Worm (Caenorhabditis elegans) whole organism, L4 larva: ENCODE data around the gene rabx-5.

Experiments
- ceh-44 ChIP-seq: fragments of 200-800 bp; sonication (Bioruptor generic); IDR thresholded peaks from 2 replicates; pipeline ENCODE4 v1.3.6; 2022; ENCODE audit warnings: missing genetic modification reagents, missing genetic modification characterization, missing compliant biosample characterization
- dmd-9 ChIP-seq: fragments of 200-800 bp; sonication (Bioruptor generic); IDR thresholded peaks from 2 replicates; pipeline ENCODE4 v1.3.6; 2022; ENCODE audit warnings: missing genetic modification reagents, missing genetic modification characterization, missing compliant biosample characterization
- dpl-1 ChIP-seq: fragments of 150-350 bp; optimal IDR thresholded peaks from 2 replicates; lab custom pipeline; 2014; ENCODE audit warnings: missing biosample characterization, missing genetic modification reagents, missing genetic modification characterization
- fkh-10 ChIP-seq: fragments of 150-350 bp; optimal IDR thresholded peaks from 2 replicates; lab custom pipeline; 2014; ENCODE audit warnings: missing biosample characterization, missing genetic modification reagents, missing genetic modification characterization
- lin-39 ChIP-seq: fragments of 150-350 bp; optimal IDR thresholded peaks from 2 replicates; lab custom pipeline; 2014; ENCODE audit warnings: missing biosample characterization, missing genetic modification reagents, missing genetic modification characterization
- nhr-28 ChIP-seq: fragments of 150-350 bp; optimal IDR thresholded peaks from 2 replicates; lab custom pipeline; 2014; ENCODE audit warnings: missing biosample characterization, missing genetic modification characterization
- sdz-12 ChIP-seq: fragments of 200-800 bp; sonication (Bioruptor generic); optimal IDR thresholded peaks from 2 replicates; lab custom pipeline; 2018; ENCODE audit warnings: mild to moderate bottlenecking, missing genetic modification characterization, missing compliant biosample characterization
- skn-1 ChIP-seq: fragments of 150-350 bp; optimal IDR thresholded peaks from 2 replicates; lab custom pipeline; 2014; ENCODE audit warnings: missing biosample characterization, missing genetic modification characterization
- zfp-3 ChIP-seq: fragments of 200-800 bp; sonication (Bioruptor generic); conservative IDR thresholded peaks from 2 replicates; pipeline ENCODE4 v1.3.6; 2022; ENCODE audit warnings: missing genetic modification reagents, missing genetic modification characterization, missing compliant biosample characterization

DNA sequence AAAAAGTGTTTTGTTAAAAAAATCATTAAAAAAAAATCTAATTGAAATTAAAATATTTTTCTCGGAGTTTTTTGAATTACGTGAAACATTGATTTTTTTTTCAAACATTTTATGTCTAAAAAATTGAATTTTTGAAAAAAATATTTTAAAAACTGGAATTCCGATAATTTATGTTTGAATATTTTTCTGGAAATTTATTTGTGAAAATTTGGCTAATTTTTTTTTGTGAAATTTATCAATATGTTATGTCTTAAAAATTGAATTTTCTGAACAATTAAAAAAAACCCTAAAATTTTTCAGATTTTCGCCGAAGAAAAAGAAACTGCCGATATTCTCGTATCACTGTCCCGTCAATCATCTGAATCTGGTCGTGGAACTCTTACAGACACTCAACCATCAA, 7.2 kb downstream of the rabx-5 start, which contains the start of gene Y39A1A.24:
- TF ChIP-seq dmd-9 (GFP tag; lab: Robert Waterston, UW) (no peak), dpl-1 (GFP tag; lab: Kevin White, UChicago) (no peak), ceh-44 (GFP tag; lab: Robert Waterston, UW) (no peak), nhr-28 (tag; lab: Kevin White, UChicago) (no peak), zfp-3 (GFP tag; lab: Robert Waterston, UW) (no peak), lin-39 (tag; lab: Kevin White, UChicago) (no peak), skn-1 (tag; lab: Kevin White, UChicago) (no peak), sdz-12 (GFP tag; lab: Kevin White, UChicago) (no peak), fkh-10 (GFP tag; lab: Kevin White, UChicago) (no peak)
